Worm (Caenorhabditis elegans) whole organism, late embryonic: ENCODE results near the gene K06H7.7.
A peak's percentile ranks its signal among the peaks of the same experiment; 100 is the strongest.

Experiments used
- C08G9.2 ChIP-seq: sonication (generic microtip); optimal IDR thresholded peaks from 2 replicates; lab custom pipeline; 2016; ENCODE audit warnings: mild to moderate bottlenecking, missing genetic modification characterization, moderate library complexity, missing compliant biosample characterization
- C38D4.7 ChIP-seq: fragments of 200-800 bp; sonication (Bioruptor generic); optimal IDR thresholded peaks from 2 replicates; lab custom pipeline; 2018; ENCODE audit warnings: mild to moderate bottlenecking, missing genetic modification characterization, moderate library complexity, missing compliant biosample characterization
- F13H6.1 ChIP-seq: sonication (generic microtip); optimal IDR thresholded peaks from 2 replicates; lab custom pipeline; 2016; ENCODE audit warnings: missing genetic modification characterization, missing compliant biosample characterization
- K02D7.2 ChIP-seq: sonication (generic microtip); optimal IDR thresholded peaks from 2 replicates; lab custom pipeline; 2017; ENCODE audit warnings: mild to moderate bottlenecking, missing genetic modification characterization, missing compliant biosample characterization
- T23F11.4 ChIP-seq: fragments of 200-800 bp; sonication (Bioruptor generic); optimal IDR thresholded peaks from 2 replicates; lab custom pipeline; 2018; ENCODE audit warnings: mild to moderate bottlenecking, missing genetic modification characterization, missing compliant biosample characterization
- Y22D7AL.16 ChIP-seq: sonication (generic microtip); optimal IDR thresholded peaks from 2 replicates; lab custom pipeline; 2016; ENCODE audit warnings: missing genetic modification characterization, missing compliant biosample characterization
- ahr-1 ChIP-seq: sonication (generic microtip); optimal IDR thresholded peaks from 2 replicates; lab custom pipeline; 2016; ENCODE audit warnings: missing genetic modification characterization, missing compliant biosample characterization
- ceh-18 ChIP-seq: sonication (generic microtip); optimal IDR thresholded peaks from 2 replicates; lab custom pipeline; 2016; ENCODE audit warnings: missing genetic modification characterization, missing compliant biosample characterization
- ceh-19 ChIP-seq: fragments of 200-800 bp; sonication (Bioruptor generic); optimal IDR thresholded peaks from 2 replicates; lab custom pipeline; 2018; ENCODE audit warnings: mild to moderate bottlenecking, missing genetic modification characterization, missing compliant biosample characterization
- ceh-2 ChIP-seq: sonication (generic microtip); optimal IDR thresholded peaks from 2 replicates; lab custom pipeline; 2016; ENCODE audit warnings: missing genotype, missing genetic modification characterization, missing compliant biosample characterization
- ceh-22 ChIP-seq: sonication (generic microtip); optimal IDR thresholded peaks from 2 replicates; lab custom pipeline; 2017; ENCODE audit warnings: missing biosample characterization, missing genetic modification characterization
- ceh-30 ChIP-seq: fragments of 150-350 bp; optimal IDR thresholded peaks from 2 replicates; lab custom pipeline; 2014; ENCODE audit warnings: missing biosample characterization, missing genetic modification characterization
- ceh-45 ChIP-seq: fragments of 200-800 bp; sonication (Bioruptor generic); IDR thresholded peaks from 2 replicates; pipeline ENCODE4 v1.3.6; 2022; ENCODE audit warnings: missing genetic modification reagents, missing genetic modification characterization, missing compliant biosample characterization
- ceh-48 ChIP-seq: sonication (generic microtip); optimal IDR thresholded peaks from 2 replicates; lab custom pipeline; 2016; ENCODE audit warnings: missing genetic modification characterization, inconsistent platforms, missing compliant biosample characterization
- ceh-6 ChIP-seq: fragments of 200-800 bp; sonication (Bioruptor generic); optimal IDR thresholded peaks from 2 replicates; lab custom pipeline; 2018; ENCODE audit warnings: mild to moderate bottlenecking, missing genetic modification characterization, missing compliant biosample characterization
- che-1 ChIP-seq: sonication (generic microtip); optimal IDR thresholded peaks from 2 replicates; lab custom pipeline; 2016; ENCODE audit warnings: mild to moderate bottlenecking, missing genetic modification characterization, missing compliant biosample characterization
- dmd-4 ChIP-seq: sonication (generic microtip); optimal IDR thresholded peaks from 2 replicates; lab custom pipeline; 2016; ENCODE audit warnings: borderline replicate concordance, missing genetic modification characterization, missing compliant biosample characterization
- ets-4 ChIP-seq: sonication (generic microtip); optimal IDR thresholded peaks from 2 replicates; lab custom pipeline; 2016; ENCODE audit warnings: missing genetic modification characterization, missing compliant biosample characterization
- eyg-1 ChIP-seq: sonication (generic microtip); optimal IDR thresholded peaks from 2 replicates; lab custom pipeline; 2016; ENCODE audit warnings: missing genotype, missing genetic modification characterization, missing compliant biosample characterization
- fax-1 ChIP-seq: sonication (generic microtip); optimal IDR thresholded peaks from 2 replicates; lab custom pipeline; 2016; ENCODE audit warnings: missing genotype, missing genetic modification characterization, missing compliant biosample characterization
- fkh-6 ChIP-seq: sonication (generic microtip); optimal IDR thresholded peaks from 2 replicates; lab custom pipeline; 2016; ENCODE audit warnings: missing genetic modification characterization, missing compliant biosample characterization
- gmeb-2 ChIP-seq: sonication (generic microtip); optimal IDR thresholded peaks from 2 replicates; lab custom pipeline; 2016; ENCODE audit warnings: missing genetic modification characterization, inconsistent platforms, missing compliant biosample characterization
- hlh-13 ChIP-seq: fragments of 200-800 bp; sonication (Bioruptor generic); optimal IDR thresholded peaks from 2 replicates; lab custom pipeline; 2018; ENCODE audit warnings: mild to moderate bottlenecking, missing genetic modification characterization, missing compliant biosample characterization
- hlh-15 ChIP-seq: sonication (generic microtip); optimal IDR thresholded peaks from 2 replicates; lab custom pipeline; 2016; ENCODE audit warnings: missing genetic modification characterization, missing compliant biosample characterization
- hlh-30 ChIP-seq: sonication (generic microtip); optimal IDR thresholded peaks from 2 replicates; lab custom pipeline; 2017; ENCODE audit warnings: antibody characterized with exemption, missing genetic modification characterization, missing compliant biosample characterization; ENCODE audit not compliant: insufficient read depth
- hlh-8 ChIP-seq: sonication (generic microtip); optimal IDR thresholded peaks from 2 replicates; lab custom pipeline; 2016; ENCODE audit warnings: missing genotype, missing genetic modification characterization, missing compliant biosample characterization
- nfya-1 ChIP-seq: sonication (generic microtip); optimal IDR thresholded peaks from 2 replicates; lab custom pipeline; 2017; ENCODE audit warnings: missing genetic modification characterization, mild to moderate bottlenecking, missing compliant biosample characterization, antibody characterized with exemption, moderate library complexity
- nhr-232 ChIP-seq: sonication (generic microtip); optimal IDR thresholded peaks from 2 replicates; lab custom pipeline; 2016; ENCODE audit warnings: missing genetic modification characterization, missing compliant biosample characterization
- npax-4 ChIP-seq: sonication (generic microtip); optimal IDR thresholded peaks from 2 replicates; lab custom pipeline; 2016; ENCODE audit warnings: missing genetic modification characterization, missing compliant biosample characterization
- pat-9 ChIP-seq: fragments of 200-800 bp; sonication (Bioruptor generic); optimal IDR thresholded peaks from 2 replicates; lab custom pipeline; 2018; ENCODE audit warnings: mild to moderate bottlenecking, missing genetic modification characterization, moderate library complexity, missing compliant biosample characterization
- pax-1 ChIP-seq: fragments of 150-350 bp; optimal IDR thresholded peaks from 2 replicates; lab custom pipeline; 2014; ENCODE audit warnings: missing biosample characterization, missing genetic modification characterization
- pha-2 ChIP-seq: sonication (generic microtip); optimal IDR thresholded peaks from 2 replicates; lab custom pipeline; 2017; ENCODE audit warnings: mild to moderate bottlenecking, missing genetic modification characterization, missing compliant biosample characterization
- pha-4 ChIP-seq: fragments of 150-350 bp; optimal IDR thresholded peaks from 2 replicates; lab custom pipeline; 2018; ENCODE audit warnings: missing biosample characterization, missing genetic modification reagents, missing genetic modification characterization
- pros-1 ChIP-seq: fragments of 150-350 bp; optimal IDR thresholded peaks from 2 replicates; lab custom pipeline; 2014; ENCODE audit warnings: missing biosample characterization, missing genetic modification reagents, missing genetic modification characterization
- ref-2 ChIP-seq: sonication (generic microtip); optimal IDR thresholded peaks from 2 replicates; lab custom pipeline; 2016; ENCODE audit warnings: missing genetic modification characterization, missing compliant biosample characterization
- rnt-1 ChIP-seq: sonication (generic microtip); optimal IDR thresholded peaks from 2 replicates; lab custom pipeline; 2016; ENCODE audit warnings: missing genetic modification characterization, missing compliant biosample characterization
- tbx-2 ChIP-seq: sonication (generic microtip); optimal IDR thresholded peaks from 2 replicates; lab custom pipeline; 2016; ENCODE audit warnings: missing genetic modification characterization, missing compliant biosample characterization
- tbx-7 ChIP-seq: sonication (generic microtip); optimal IDR thresholded peaks from 2 replicates; lab custom pipeline; 2016; ENCODE audit warnings: missing genotype, missing genetic modification characterization, missing compliant biosample characterization
- ttx-3 ChIP-seq: sonication (generic microtip); optimal IDR thresholded peaks from 2 replicates; lab custom pipeline; 2016; ENCODE audit warnings: missing genetic modification reagents, missing genetic modification characterization, missing compliant biosample characterization
- unc-3 ChIP-seq, 2 experiments: fragments of 200-800 bp in 1 of 2; sonication (Bioruptor generic) in 1 of 2; sonication (generic microtip) in 1 of 2; conservative IDR thresholded peaks in 1 of 2; optimal IDR thresholded peaks in 1 of 2; 2 replicates each; pipeline versions ENCODE4 v1.3.6 to Lab custom; 2016 to 2022; ENCODE audit warnings: missing compliant biosample characterization in 2 of 2, missing genetic modification characterization in 2 of 2, missing genetic modification reagents in 1 of 2
- unc-55 ChIP-seq: sonication (generic microtip); optimal IDR thresholded peaks from 2 replicates; lab custom pipeline; 2017; ENCODE audit warnings: missing biosample characterization, missing genetic modification reagents, missing genetic modification characterization
- ztf-16 ChIP-seq: sonication (generic microtip); optimal IDR thresholded peaks from 2 replicates; lab custom pipeline; 2017; ENCODE audit warnings: missing genetic modification characterization, missing compliant biosample characterization

K06H7.7 gene

DNA sequence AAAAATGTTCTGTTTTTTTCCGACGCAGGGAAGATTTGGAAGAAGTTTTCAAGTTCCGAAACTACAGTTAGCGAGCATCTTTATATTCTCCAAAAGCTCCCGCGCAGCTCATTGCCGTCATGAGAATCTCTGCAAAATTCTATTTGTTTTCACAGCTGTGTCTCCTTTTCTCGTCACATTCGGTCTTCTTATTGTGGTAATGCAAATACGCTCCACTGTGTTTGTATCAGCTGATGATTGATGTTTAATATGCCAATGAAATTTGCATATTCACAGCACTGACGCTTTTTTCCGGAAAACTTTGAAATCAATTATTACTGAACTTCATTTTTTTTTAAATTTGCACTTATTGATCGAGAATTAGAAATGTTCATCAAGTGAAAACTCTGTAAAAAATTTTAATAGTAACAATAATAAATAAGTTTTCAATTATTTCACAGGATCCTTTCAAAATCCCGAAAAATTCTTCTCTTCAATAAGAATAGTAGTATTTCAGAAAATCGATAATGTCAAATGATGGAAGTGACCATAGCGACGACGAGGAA is 7.9 kb upstream of the K06H7.7 start, which contains the start of gene K06H7.2 (continued):
- no peak for TF ChIP-seq ceh-48 (tag; lab: Kevin White, UChicago)
- no peak for TF ChIP-seq Y22D7AL.16
- TF ChIP-seq eyg-1 (tag; lab: Kevin White, UChicago) = no peak
- TF ChIP-seq ahr-1 = no peak
- TF ChIP-seq nfya-1 (tag; lab: Kevin White, UChicago) = peak; percentile 53
- no peak for TF ChIP-seq rnt-1 (tag; lab: Kevin White, UChicago)
- TF ChIP-seq F13H6.1 (tag; lab: Kevin White, UChicago) = no peak
- peak; percentile 27 for TF ChIP-seq tbx-2 (tag; lab: Kevin White, UChicago)
- no peak for TF ChIP-seq tbx-7
- no peak for TF ChIP-seq ceh-45 (GFP tag; lab: Robert Waterston, UW)
- no peak for TF ChIP-seq ceh-6 (GFP tag; lab: Kevin White, UChicago)
- TF ChIP-seq ttx-3 (tag; lab: Kevin White, UChicago) = no peak
- no peak for TF ChIP-seq fax-1 (tag; lab: Kevin White, UChicago)
- no peak for TF ChIP-seq unc-3 (GFP tag; conservative IDR thresholded peaks at IDR 0.05; lab: Robert Waterston, UW)
- no peak for TF ChIP-seq unc-3 (tag; optimal IDR thresholded peaks at IDR 0.05; lab: Kevin White, UChicago)
- TF ChIP-seq fkh-6 (tag; lab: Kevin White, UChicago) = no peak
- no peak for TF ChIP-seq ref-2 (tag; lab: Kevin White, UChicago)
- no peak for TF ChIP-seq ceh-2 (tag; lab: Kevin White, UChicago)
- no peak for TF ChIP-seq che-1
- TF ChIP-seq C38D4.7 (GFP tag; lab: Kevin White, UChicago) = no peak
- TF ChIP-seq dmd-4 = no peak
- TF ChIP-seq T23F11.4 = no peak
- TF ChIP-seq hlh-15 (tag; lab: Kevin White, UChicago) = no peak
- TF ChIP-seq ztf-16 = no peak
- TF ChIP-seq K02D7.2 (tag; lab: Kevin White, UChicago) = no peak
- TF ChIP-seq pha-4 (tag; lab: Kevin White, UChicago) = no peak
- no peak for TF ChIP-seq pax-1 (tag; lab: Kevin White, UChicago)

DNA sequence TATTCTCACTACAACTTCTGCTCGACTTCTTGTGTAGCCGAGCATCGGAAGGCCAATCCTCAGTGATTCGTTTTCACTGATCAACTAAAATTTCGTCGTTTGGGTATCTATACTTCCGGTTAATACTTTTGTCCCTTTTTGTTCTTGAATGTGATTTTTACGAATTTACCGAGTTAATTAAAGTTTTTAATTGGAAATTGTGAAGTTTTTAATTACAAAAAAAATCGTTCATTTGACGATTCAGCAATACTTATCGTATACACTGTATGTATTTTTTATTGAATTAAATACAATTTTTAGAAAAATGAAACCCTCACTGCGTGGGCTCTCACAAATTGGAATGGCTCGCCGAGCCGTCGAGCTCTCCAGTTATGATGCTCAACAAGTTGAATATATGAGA is 6.1 kb upstream of the K06H7.7 start, which contains the start of gene idi-1:
Gene idi-1, plus strand, starts transcription at position 301 of the 400 bp plus-strand sequence.
- TF ChIP-seq tbx-2 (tag; lab: Kevin White, UChicago) (no peak), ceh-45 (GFP tag; lab: Robert Waterston, UW) (no peak), ref-2 (tag; lab: Kevin White, UChicago) (no peak), hlh-30 (tag; lab: Kevin White, UChicago) (no peak), gmeb-2 (tag; lab: Kevin White, UChicago) (no peak), C08G9.2 (tag; lab: Kevin White, UChicago) (no peak), hlh-8 (tag; lab: Kevin White, UChicago) (no peak), K02D7.2 (tag; lab: Kevin White, UChicago) (no peak), unc-55 (no peak)

ce11 chrIII:8088235-8088634 is 3.0 kb upstream of the K06H7.7 start, which contains the start of gene vms-1:
vms-1 (plus strand) TSS chrIII:8088535.
- no peak for TF ChIP-seq ceh-48 (tag; lab: Kevin White, UChicago)
- TF ChIP-seq T23F11.4 = no peak
- TF ChIP-seq ceh-45 (GFP tag; lab: Robert Waterston, UW) = no peak
- no peak for TF ChIP-seq ceh-18 (tag; lab: Kevin White, UChicago)
- no peak for TF ChIP-seq ets-4 (tag; lab: Kevin White, UChicago)
- TF ChIP-seq ceh-6 (GFP tag; lab: Kevin White, UChicago) = no peak
- TF ChIP-seq ceh-19 (GFP tag; lab: Kevin White, UChicago) = no peak
- TF ChIP-seq nfya-1 (tag; lab: Kevin White, UChicago) = no peak
- TF ChIP-seq pat-9 = no peak
- TF ChIP-seq pha-2 (tag; lab: Kevin White, UChicago) = no peak
- TF ChIP-seq F13H6.1 (tag; lab: Kevin White, UChicago) = no peak
- TF ChIP-seq ceh-30 (tag; lab: Kevin White, UChicago) = no peak
- TF ChIP-seq nhr-232 (tag; lab: Kevin White, UChicago) = no peak
- no peak for TF ChIP-seq hlh-13 (GFP tag; lab: Kevin White, UChicago)
- TF ChIP-seq ceh-22 = no peak
- TF ChIP-seq pros-1 (tag; lab: Kevin White, UChicago) = no peak
- no peak for TF ChIP-seq ceh-2 (tag; lab: Kevin White, UChicago)
- TF ChIP-seq ztf-16 = no peak
- TF ChIP-seq npax-4 (tag; lab: Kevin White, UChicago) = no peak
- no peak for TF ChIP-seq C08G9.2 (tag; lab: Kevin White, UChicago)
